Worm (Caenorhabditis elegans): ENCODE results near the gene ZC239.16.

DNA sequence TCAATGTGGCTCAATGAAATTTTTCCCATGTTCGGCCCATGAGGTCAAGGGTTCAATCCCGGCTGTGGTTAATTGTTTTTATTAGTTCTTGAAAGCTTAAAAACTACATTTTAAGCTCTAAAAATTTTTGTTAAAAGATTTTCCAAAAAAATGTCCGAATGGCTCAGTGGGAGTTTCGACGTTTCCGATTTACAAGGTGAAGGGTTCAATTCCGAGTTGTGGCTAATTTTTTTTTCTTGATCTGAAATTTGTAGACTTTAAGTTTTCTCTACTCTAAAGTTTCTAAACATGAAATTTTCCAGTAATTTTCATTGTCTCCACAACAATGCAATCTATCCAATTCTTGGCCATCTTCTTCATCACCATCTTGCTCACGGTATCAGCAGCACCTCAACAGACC, 37.4 kb upstream of the ZC239.16 start, which contains the start of gene F02E11.2:
- TF ChIP-seq jun-1 (tag; optimal IDR thresholded peaks at IDR 0.05) (no peak), R02D3.7 (tag; optimal IDR thresholded peaks at IDR 0.05) (no peak), skn-1 (tag; optimal IDR thresholded peaks at IDR 0.05) (no peak), lin-15B (tag; optimal IDR thresholded peaks at IDR 0.05) (no peak), nhr-12 (tag; optimal IDR thresholded peaks at IDR 0.05) (no peak), nhr-28 (tag; optimal IDR thresholded peaks at IDR 0.05) (no peak), ama-1 (optimal IDR thresholded peaks at IDR 0.05) (no peak), nfya-1 (tag; optimal IDR thresholded peaks at IDR 0.05; ENCODE audit: insufficient read depth) (no peak)

All from whole organism, L3 larva.